Fruit fly (Drosophila melanogaster) whole organism, embryonic: ENCODE measurements around the gene Pex3.

ENCODE experiments used
- Antp ChIP-seq: fragments of 200-800 bp; sonication (Bioruptor generic); optimal IDR thresholded peaks from 3 replicates; lab custom pipeline; 2016; ENCODE audit warnings: missing biosample characterization, missing genetic modification characterization
- Awh ChIP-seq: fragments of 200-800 bp; sonication (Bioruptor generic); IDR thresholded peaks from 2 replicates; pipeline ENCODE4, ENCODE4 v1.3.6; 2022; ENCODE audit warnings: missing biosample characterization, missing genetic modification characterization
- Bteb2 ChIP-seq: fragments of 200-800 bp; sonication (Bioruptor generic); optimal IDR thresholded peaks from 2 replicates; lab custom pipeline; 2016; ENCODE audit warnings: missing biosample characterization, missing genetic modification characterization
- C15 ChIP-seq: fragments of 200-800 bp; sonication (Bioruptor generic); IDR thresholded peaks from 3 replicates; pipeline ENCODE4 v1.3.6; 2022; ENCODE audit warnings: missing biosample characterization, missing genetic modification characterization
- CG10209 ChIP-seq: fragments of 200-800 bp; sonication (Bioruptor generic); optimal IDR thresholded peaks from 3 replicates; lab custom pipeline; 2017; ENCODE audit warnings: missing biosample characterization, mild to moderate bottlenecking, missing genetic modification characterization, missing genetic modification reagents
- CG11456 ChIP-seq: fragments of 200-800 bp; sonication (Bioruptor generic); IDR thresholded peaks from 3 replicates; pipeline ENCODE4 v1.3.6; 2022; ENCODE audit warnings: missing biosample characterization, missing genetic modification characterization
- CG12071 ChIP-seq: fragments of 200-800 bp; sonication (Bioruptor generic); optimal IDR thresholded peaks from 3 replicates; lab custom pipeline; 2018; ENCODE audit warnings: missing biosample characterization, mild to moderate bottlenecking, missing genetic modification characterization
- CG12104 ChIP-seq: fragments of 200-800 bp; sonication (Bioruptor generic); optimal IDR thresholded peaks from 3 replicates; lab custom pipeline; 2016; ENCODE audit warnings: missing biosample characterization, missing genetic modification characterization
- CG13123 ChIP-seq: fragments of 200-800 bp; sonication (Bioruptor generic); optimal IDR thresholded peaks from 2 replicates; lab custom pipeline; 2016; ENCODE audit warnings: missing biosample characterization, missing genetic modification characterization
- CG15696 ChIP-seq: fragments of 200-800 bp; sonication (Bioruptor generic); optimal IDR thresholded peaks from 2 replicates; lab custom pipeline; 2019; ENCODE audit warnings: missing biosample characterization, mild to moderate bottlenecking, missing genetic modification characterization, moderate library complexity
- CG17359 ChIP-seq: fragments of 200-800 bp; sonication (Bioruptor generic); optimal IDR thresholded peaks from 3 replicates; lab custom pipeline; 2018; ENCODE audit warnings: missing biosample characterization, mild to moderate bottlenecking, missing genetic modification characterization, moderate library complexity
- CG17361 ChIP-seq: fragments of 200-800 bp; sonication (Bioruptor generic); IDR thresholded peaks from 3 replicates; pipeline ENCODE4 v1.3.6; 2022; ENCODE audit warnings: missing biosample characterization, missing genetic modification characterization
- CG1832 ChIP-seq: fragments of 200-800 bp; sonication (Bioruptor generic); optimal IDR thresholded peaks from 2 replicates; lab custom pipeline; 2017; ENCODE audit warnings: missing biosample characterization, mild to moderate bottlenecking, missing genetic modification characterization, inconsistent platforms
- CG31224 ChIP-seq: fragments of 200-800 bp; sonication (Bioruptor generic); IDR thresholded peaks from 2 replicates; pipeline ENCODE4 v1.3.6; 2022; ENCODE audit warnings: missing biosample characterization, missing genetic modification characterization
- CG34376 ChIP-seq: fragments of 200-800 bp; sonication (Bioruptor generic); optimal IDR thresholded peaks from 2 replicates; lab custom pipeline; 2018; ENCODE audit warnings: missing biosample characterization, mild to moderate bottlenecking, missing genetic modification characterization
- CG6813 ChIP-seq: fragments of 200-800 bp; sonication (Bioruptor generic); optimal IDR thresholded peaks from 2 replicates; lab custom pipeline; 2017; ENCODE audit warnings: missing biosample characterization, missing genetic modification characterization, mild to moderate bottlenecking, moderate library complexity, missing genetic modification reagents
- CG6854 ChIP-seq: fragments of 200-800 bp; sonication (Bioruptor generic); optimal IDR thresholded peaks from 3 replicates; lab custom pipeline; 2017; ENCODE audit warnings: missing biosample characterization, mild to moderate bottlenecking, missing genetic modification characterization
- CG7839 ChIP-seq: fragments of 200-800 bp; sonication (Bioruptor generic); optimal IDR thresholded peaks from 3 replicates; lab custom pipeline; 2018; ENCODE audit warnings: missing biosample characterization, mild to moderate bottlenecking, missing genetic modification characterization, moderate library complexity
- CG8089 ChIP-seq: fragments of 200-800 bp; sonication (Bioruptor generic); optimal IDR thresholded peaks from 3 replicates; lab custom pipeline; 2016; ENCODE audit warnings: missing biosample characterization, missing genetic modification characterization
- CG8359 ChIP-seq: fragments of 200-800 bp; sonication (Bioruptor generic); optimal IDR thresholded peaks from 2 replicates; lab custom pipeline; 2017; ENCODE audit warnings: missing biosample characterization, mild to moderate bottlenecking, missing genetic modification characterization, borderline replicate concordance
- CG8944 ChIP-seq: fragments of 200-800 bp; sonication (Bioruptor generic); optimal IDR thresholded peaks from 3 replicates; lab custom pipeline; 2016; ENCODE audit warnings: missing biosample characterization, missing genetic modification characterization
- CG9876 ChIP-seq: fragments of 200-800 bp; sonication (Bioruptor generic); optimal IDR thresholded peaks from 2 replicates; lab custom pipeline; 2016; ENCODE audit warnings: missing biosample characterization, missing genetic modification characterization
- D19A ChIP-seq: fragments of 200-800 bp; optimal IDR thresholded peaks from 3 replicates; lab custom pipeline; 2019; ENCODE audit warnings: missing biosample characterization, mild to moderate bottlenecking, missing genetic modification characterization, moderate library complexity
- Dad ChIP-seq: fragments of 200-800 bp; sonication (Bioruptor generic); optimal IDR thresholded peaks from 3 replicates; lab custom pipeline; 2016; ENCODE audit warnings: missing biosample characterization, missing genetic modification characterization
- Lhr ChIP-seq: fragments of 200-800 bp; sonication (Bioruptor generic); optimal IDR thresholded peaks from 3 replicates; lab custom pipeline; 2017; ENCODE audit warnings: mild to moderate bottlenecking, missing biosample characterization, missing genetic modification reagents, missing genetic modification characterization
- Ravus ChIP-seq: fragments of 200-800 bp; sonication (Bioruptor generic); IDR thresholded peaks from 2 replicates; pipeline ENCODE4 v1.3.6; 2022; ENCODE audit warnings: missing biosample characterization, missing genetic modification characterization
- Rfx ChIP-seq: fragments of 200-800 bp; sonication (Bioruptor generic); IDR thresholded peaks from 2 replicates; pipeline ENCODE4 v1.3.6; 2022; ENCODE audit warnings: missing biosample characterization, missing genetic modification characterization
- Sox100B ChIP-seq: fragments of 200-800 bp; sonication (Bioruptor generic); optimal IDR thresholded peaks from 3 replicates; lab custom pipeline; 2018; ENCODE audit warnings: missing biosample characterization, mild to moderate bottlenecking, missing genetic modification characterization
- Vsx1 ChIP-seq: fragments of 200-800 bp; sonication (Bioruptor generic); optimal IDR thresholded peaks from 2 replicates; lab custom pipeline; 2017; ENCODE audit warnings: missing biosample characterization, mild to moderate bottlenecking, missing genetic modification characterization, missing genetic modification reagents
- abd-A ChIP-seq: fragments of 200-800 bp; sonication (Bioruptor generic); optimal IDR thresholded peaks from 3 replicates; lab custom pipeline; 2019; ENCODE audit warnings: missing biosample characterization, mild to moderate bottlenecking, missing genetic modification characterization, moderate library complexity
- btn ChIP-seq: fragments of 200-800 bp; sonication (Bioruptor generic); optimal IDR thresholded peaks from 2 replicates; lab custom pipeline; 2016; ENCODE audit warnings: missing biosample characterization, missing genetic modification characterization
- chinmo ChIP-seq: fragments of 200-800 bp; sonication (Bioruptor generic); IDR thresholded peaks from 4 replicates; pipeline ENCODE4 v1.3.6; 2022; ENCODE audit warnings: missing biosample characterization, missing genetic modification characterization; ENCODE audit not compliant: partially characterized antibody
- crol ChIP-seq: fragments of 200-800 bp; sonication (Bioruptor generic); IDR thresholded peaks from 2 replicates; pipeline ENCODE4 v1.3.6; 2022; ENCODE audit warnings: missing biosample characterization, missing genetic modification characterization
- dm ChIP-seq: fragments of 200-800 bp; sonication (Bioruptor generic); optimal IDR thresholded peaks from 3 replicates; lab custom pipeline; 2016; ENCODE audit warnings: missing biosample characterization, missing genetic modification characterization
- dmrt99B ChIP-seq: fragments of 200-800 bp; sonication (Bioruptor generic); optimal IDR thresholded peaks from 2 replicates; lab custom pipeline; 2018; ENCODE audit warnings: missing biosample characterization, mild to moderate bottlenecking, missing genetic modification characterization, moderate library complexity
- eyg ChIP-seq: fragments of 200-800 bp; sonication (Bioruptor generic); optimal IDR thresholded peaks from 3 replicates; lab custom pipeline; 2016; ENCODE audit warnings: missing biosample characterization, missing genetic modification characterization
- grau ChIP-seq: fragments of 200-800 bp; optimal IDR thresholded peaks from 3 replicates; lab custom pipeline; 2019; ENCODE audit warnings: missing biosample characterization, mild to moderate bottlenecking, missing genetic modification characterization, moderate library complexity
- gt ChIP-seq: fragments of 200-800 bp; sonication (Bioruptor generic); IDR thresholded peaks from 2 replicates; pipeline ENCODE4 v1.3.6; 2022; ENCODE audit warnings: missing biosample characterization, missing genetic modification characterization
- jumu ChIP-seq: fragments of 200-800 bp; sonication (Bioruptor generic); optimal IDR thresholded peaks from 3 replicates; lab custom pipeline; 2016; ENCODE audit warnings: missing biosample characterization, missing genetic modification characterization
- kah ChIP-seq: fragments of 200-800 bp; sonication (Bioruptor generic); optimal IDR thresholded peaks from 2 replicates; lab custom pipeline; 2018; ENCODE audit warnings: missing biosample characterization, mild to moderate bottlenecking, missing genetic modification characterization
- lov ChIP-seq, 2 experiments: fragments of 200-800 bp in 1 of 2; fragments of >200 bp in 1 of 2; sonication (Bioruptor generic) in 1 of 2; IDR thresholded peaks in 1 of 2; optimal IDR thresholded peaks in 1 of 2; 2 replicates in 1 of 2; 3 replicates in 1 of 2; pipeline versions ENCODE4 v1.3.6 to Lab custom; 2017 to 2022; ENCODE audit warnings: missing biosample characterization in 1 of 2, missing genetic modification characterization in 1 of 2
- nmo ChIP-seq: fragments of 200-800 bp; sonication (Bioruptor generic); optimal IDR thresholded peaks from 2 replicates; lab custom pipeline; 2018; ENCODE audit warnings: missing biosample characterization, mild to moderate bottlenecking, missing genetic modification characterization, moderate library complexity
- p53 ChIP-seq: fragments of 200-800 bp; sonication (Bioruptor generic); optimal IDR thresholded peaks from 2 replicates; lab custom pipeline; 2016; ENCODE audit warnings: missing biosample characterization, missing genetic modification characterization
- sc ChIP-seq, 3 experiments: fragments of >200 bp in 2 of 3; fragments of 200-800 bp in 1 of 3; sonication (Bioruptor generic) in 1 of 3; optimal IDR thresholded peaks; 2 replicates in 2 of 3; 3 replicates in 1 of 3; lab custom pipeline; 2017; ENCODE audit warnings: mild to moderate bottlenecking in 1 of 3, missing biosample characterization in 1 of 3, missing genetic modification characterization in 1 of 3, missing genetic modification reagents in 1 of 3
- slou ChIP-seq: fragments of 200-800 bp; sonication (Bioruptor generic); optimal IDR thresholded peaks from 3 replicates; lab custom pipeline; 2016; ENCODE audit warnings: missing biosample characterization, missing genetic modification characterization
- tin ChIP-seq: fragments of 200-800 bp; sonication (Bioruptor generic); optimal IDR thresholded peaks from 3 replicates; lab custom pipeline; 2016; ENCODE audit warnings: missing biosample characterization, missing genetic modification characterization
- tup ChIP-seq: fragments of 200-800 bp; sonication (Bioruptor generic); optimal IDR thresholded peaks from 2 replicates; lab custom pipeline; 2016; ENCODE audit warnings: missing biosample characterization, mild to moderate bottlenecking, missing genetic modification characterization, moderate library complexity

The Pex3 gene

dm6 chr3L:15143638-15144600, at the start of gene Pex3, which contains the start of gene CG32147 (continued):
- peak; percentile 50; the same call in 1 of the 2 replicates for TF ChIP-seq crol
- no peak for TF ChIP-seq tin (GFP tag; lab: Kevin White, UChicago)
- TF ChIP-seq CG7839 (tag; lab: Kevin White, UChicago): no peak
- TF ChIP-seq tup: no peak
- TF ChIP-seq Rfx: peak; percentile 7; the same call in 1 of the 2 replicates
- TF ChIP-seq Dad (GFP tag; lab: Kevin White, UChicago): no peak
- TF ChIP-seq CG11456: 0 out of 3 replicates have a peak, but pooled peaks have one; percentile 16
- no peak for TF ChIP-seq CG1832 (GFP tag; lab: Kevin White, UChicago)
- no peak for TF ChIP-seq CG17359
- TF ChIP-seq btn (GFP tag; lab: Kevin White, UChicago): no peak
- TF ChIP-seq grau: no peak
- no peak for TF ChIP-seq Ravus
- no peak for TF ChIP-seq CG6813
- TF ChIP-seq CG12071 (GFP tag; lab: Kevin White, UChicago): no peak
- TF ChIP-seq dm (GFP tag; lab: Kevin White, UChicago): peak; percentile 37
- 0 out of 4 replicates have a peak, but pooled peaks have one; percentile 26 for TF ChIP-seq chinmo (GFP tag; lab: Robert Waterston, UW)
- no peak for TF ChIP-seq Antp (GFP tag; lab: Kevin White, UChicago)
- TF ChIP-seq D19A (tag; lab: Kevin White, UChicago): peak; percentile 39
- peak; percentile 2 for TF ChIP-seq Sox100B (GFP tag; lab: Kevin White, UChicago)
- no peak for TF ChIP-seq abd-A (tag; lab: Kevin White, UChicago)
- TF ChIP-seq jumu (GFP tag; lab: Kevin White, UChicago): no peak
- peak; percentile 56 for TF ChIP-seq Lhr (GFP tag; lab: Kevin White, UChicago)
- no peak for TF ChIP-seq CG12104 (GFP tag; lab: Kevin White, UChicago)
- no peak for TF ChIP-seq CG8944 (GFP tag; lab: Kevin White, UChicago)
- no peak for TF ChIP-seq eyg (GFP tag; lab: Kevin White, UChicago)
- no peak for TF ChIP-seq Awh (GFP tag; lab: Robert Waterston, UW)
- TF ChIP-seq Bteb2 (GFP tag; lab: Kevin White, UChicago): no peak
- no peak for TF ChIP-seq p53 (GFP tag; lab: Kevin White, UChicago)
- no peak for TF ChIP-seq CG8089
- TF ChIP-seq CG34376 (GFP tag; lab: Kevin White, UChicago): no peak
- no peak for TF ChIP-seq CG8359
- no peak for TF ChIP-seq CG6854 (GFP tag; lab: Kevin White, UChicago)
- no peak for TF ChIP-seq dmrt99B
- no peak for TF ChIP-seq lov (optimal IDR thresholded peaks at IDR 0.05; lab: Kevin White, UChicago)
- no peak for TF ChIP-seq lov (GFP tag; IDR thresholded peaks at IDR 0.05; lab: Robert Waterston, UW)
- TF ChIP-seq gt (GFP tag; lab: Robert Waterston, UW): no peak
- no peak for TF ChIP-seq slou (GFP tag; lab: Kevin White, UChicago)
- peak; percentile 29 for TF ChIP-seq Vsx1 (GFP tag; lab: Kevin White, UChicago)
- TF ChIP-seq CG10209 (GFP tag; lab: Kevin White, UChicago): no peak
- TF ChIP-seq sc (optimal IDR thresholded peaks at IDR 0.05; lab: Kevin White, UChicago): no peak
- no peak for TF ChIP-seq sc (GFP tag; optimal IDR thresholded peaks at IDR 0.05; lab: Kevin White, UChicago)
- TF ChIP-seq CG13123 (GFP tag; lab: Kevin White, UChicago): no peak
- no peak for TF ChIP-seq CG31224
- no peak for TF ChIP-seq CG15696 (tag; lab: Kevin White, UChicago)
- TF ChIP-seq kah: no peak
- peak; percentile 59 for TF ChIP-seq nmo (GFP tag; lab: Kevin White, UChicago)
- TF ChIP-seq CG9876 (GFP tag; lab: Kevin White, UChicago): no peak
- no peak for TF ChIP-seq C15 (GFP tag; lab: Robert Waterston, UW)
- peak; percentile 47; the same call in 1 of the 3 replicates for TF ChIP-seq CG17361 (GFP tag; lab: Robert Waterston, UW)
